Fruit fly (Drosophila melanogaster) whole organism, embryonic: ENCODE data around the gene Trm1.

Experiments used
- CG1024 ChIP-seq: fragments of 200-800 bp; sonication (Bioruptor generic); IDR thresholded peaks from 2 replicates; pipeline ENCODE4 v1.3.6; 2022; ENCODE audit warnings: missing biosample characterization, missing genetic modification characterization
- CG11456 ChIP-seq: fragments of 200-800 bp; sonication (Bioruptor generic); IDR thresholded peaks from 3 replicates; pipeline ENCODE4 v1.3.6; 2022; ENCODE audit warnings: missing biosample characterization, missing genetic modification characterization
- CG12155 ChIP-seq: fragments of 200-800 bp; sonication (Bioruptor generic); optimal IDR thresholded peaks from 3 replicates; lab custom pipeline; 2016; ENCODE audit warnings: missing biosample characterization, missing genetic modification characterization
- CG12769 ChIP-seq: fragments of 200-800 bp; sonication (Bioruptor generic); optimal IDR thresholded peaks from 2 replicates; lab custom pipeline; 2019; ENCODE audit warnings: missing biosample characterization, mild to moderate bottlenecking, missing genetic modification characterization, moderate library complexity
- CG13424 ChIP-seq: fragments of 200-800 bp; sonication (Bioruptor generic); optimal IDR thresholded peaks from 2 replicates; lab custom pipeline; 2019; ENCODE audit warnings: missing biosample characterization, mild to moderate bottlenecking, missing genetic modification characterization, moderate library complexity
- CG15269 ChIP-seq: fragments of 200-800 bp; sonication (Bioruptor generic); optimal IDR thresholded peaks from 2 replicates; lab custom pipeline; 2018; ENCODE audit warnings: missing biosample characterization, mild to moderate bottlenecking, missing genetic modification characterization, moderate library complexity
- CG1603 ChIP-seq: fragments of 200-800 bp; sonication (Bioruptor generic); optimal IDR thresholded peaks from 2 replicates; lab custom pipeline; 2019; ENCODE audit warnings: missing biosample characterization, mild to moderate bottlenecking, missing genetic modification characterization, moderate library complexity
- CG16815 ChIP-seq: fragments of 200-800 bp; sonication (Bioruptor generic); optimal IDR thresholded peaks from 3 replicates; lab custom pipeline; 2017; ENCODE audit warnings: missing biosample characterization, mild to moderate bottlenecking, missing genetic modification characterization
- CG17385 ChIP-seq: fragments of 200-800 bp; sonication (Bioruptor generic); optimal IDR thresholded peaks from 3 replicates; lab custom pipeline; 2018; ENCODE audit warnings: missing biosample characterization, mild to moderate bottlenecking, missing genetic modification characterization
- CG17568 ChIP-seq: fragments of 200-800 bp; sonication (Bioruptor generic); optimal IDR thresholded peaks from 2 replicates; lab custom pipeline; 2018; ENCODE audit warnings: missing biosample characterization, mild to moderate bottlenecking, missing genetic modification characterization, moderate library complexity
- CG17802 ChIP-seq: fragments of 200-800 bp; sonication (Bioruptor generic); optimal IDR thresholded peaks from 2 replicates; lab custom pipeline; 2018; ENCODE audit warnings: missing biosample characterization, mild to moderate bottlenecking, missing genetic modification characterization, moderate library complexity
- CG17912 ChIP-seq: fragments of 200-800 bp; sonication (Bioruptor generic); optimal IDR thresholded peaks from 2 replicates; lab custom pipeline; 2018; ENCODE audit warnings: missing biosample characterization, mild to moderate bottlenecking, missing genetic modification characterization
- CG1792 ChIP-seq: fragments of 200-800 bp; sonication (Bioruptor generic); optimal IDR thresholded peaks from 2 replicates; lab custom pipeline; 2016; ENCODE audit warnings: missing biosample characterization, missing genetic modification characterization
- CG2712 ChIP-seq: fragments of 200-800 bp; optimal IDR thresholded peaks from 3 replicates; lab custom pipeline; 2019; ENCODE audit warnings: missing biosample characterization, mild to moderate bottlenecking, missing genetic modification characterization, moderate library complexity
- CG31365 ChIP-seq: fragments of 200-800 bp; sonication (Bioruptor generic); optimal IDR thresholded peaks from 2 replicates; lab custom pipeline; 2018; ENCODE audit warnings: missing biosample characterization, mild to moderate bottlenecking, missing genetic modification characterization
- CG3281 ChIP-seq: fragments of 200-800 bp; sonication (Bioruptor generic); optimal IDR thresholded peaks from 3 replicates; lab custom pipeline; 2017; ENCODE audit warnings: missing biosample characterization, mild to moderate bottlenecking, missing genetic modification characterization
- CG4282 ChIP-seq: fragments of 200-800 bp; sonication (Bioruptor generic); optimal IDR thresholded peaks from 2 replicates; lab custom pipeline; 2016; ENCODE audit warnings: missing biosample characterization, missing genetic modification characterization
- CG4360 ChIP-seq: fragments of 200-800 bp; sonication (Bioruptor generic); IDR thresholded peaks from 2 replicates; pipeline ENCODE4 v1.3.6; 2022; ENCODE audit warnings: missing biosample characterization, missing genetic modification characterization
- CG6683 ChIP-seq: fragments of 200-800 bp; sonication (Bioruptor generic); optimal IDR thresholded peaks from 2 replicates; lab custom pipeline; 2017; ENCODE audit warnings: missing biosample characterization, mild to moderate bottlenecking, missing genetic modification characterization, missing genetic modification reagents
- CG8478 ChIP-seq: fragments of >200 bp; optimal IDR thresholded peaks from 2 replicates; lab custom pipeline; 2018
- CG8944 ChIP-seq: fragments of 200-800 bp; sonication (Bioruptor generic); optimal IDR thresholded peaks from 3 replicates; lab custom pipeline; 2016; ENCODE audit warnings: missing biosample characterization, missing genetic modification characterization
- CrebB ChIP-seq: fragments of 200-800 bp; sonication (Bioruptor generic); optimal IDR thresholded peaks from 3 replicates; lab custom pipeline; 2018; ENCODE audit warnings: missing biosample characterization, mild to moderate bottlenecking, missing genetic modification characterization
- Dek ChIP-seq: fragments of 200-800 bp; sonication (Bioruptor generic); optimal IDR thresholded peaks from 3 replicates; lab custom pipeline; 2019; ENCODE audit warnings: missing biosample characterization, mild to moderate bottlenecking, missing genetic modification characterization, moderate library complexity
- Dip3 ChIP-seq: fragments of 200-800 bp; sonication (Bioruptor generic); optimal IDR thresholded peaks from 3 replicates; lab custom pipeline; 2016; ENCODE audit warnings: missing biosample characterization, missing genetic modification characterization
- Elba2 ChIP-seq: fragments of 200-800 bp; sonication (Bioruptor generic); optimal IDR thresholded peaks from 3 replicates; lab custom pipeline; 2016; ENCODE audit warnings: missing biosample characterization, missing genetic modification characterization
- GATAe ChIP-seq: fragments of 200-800 bp; sonication (Bioruptor generic); conservative IDR thresholded peaks from 2 replicates; pipeline ENCODE4 v1.3.6; 2022; ENCODE audit warnings: missing biosample characterization, missing genetic modification characterization
- HLH54F ChIP-seq: fragments of 200-800 bp; sonication (Bioruptor generic); optimal IDR thresholded peaks from 3 replicates; lab custom pipeline; 2016; ENCODE audit warnings: missing biosample characterization, missing genetic modification characterization
- Meics ChIP-seq: fragments of 200-800 bp; sonication (Bioruptor generic); optimal IDR thresholded peaks from 2 replicates; lab custom pipeline; 2017; ENCODE audit warnings: missing biosample characterization, mild to moderate bottlenecking, missing genetic modification characterization
- Nf-YB ChIP-seq: fragments of 200-800 bp; sonication (Bioruptor generic); optimal IDR thresholded peaks from 3 replicates; lab custom pipeline; 2019; ENCODE audit warnings: missing biosample characterization, mild to moderate bottlenecking, missing genetic modification characterization, moderate library complexity
- Ptx1 ChIP-seq: fragments of 200-800 bp; sonication (Bioruptor generic); IDR thresholded peaks from 2 replicates; pipeline ENCODE4 v1.3.6; 2022; ENCODE audit warnings: missing biosample characterization, missing genetic modification characterization
- Sox102F ChIP-seq: fragments of 200-800 bp; sonication (Bioruptor generic); optimal IDR thresholded peaks from 2 replicates; lab custom pipeline; 2018; ENCODE audit warnings: missing biosample characterization, mild to moderate bottlenecking, missing genetic modification characterization, moderate library complexity
- Xrp1 ChIP-seq: fragments of 200-800 bp; sonication (Bioruptor generic); IDR thresholded peaks from 2 replicates; pipeline ENCODE4 v1.3.6; 2022; ENCODE audit warnings: missing biosample characterization, missing genetic modification characterization
- al ChIP-seq: fragments of 200-800 bp; sonication (Bioruptor generic); IDR thresholded peaks from 2 replicates; pipeline ENCODE4 v1.3.6; 2022; ENCODE audit warnings: missing biosample characterization, missing genetic modification characterization
- az2 ChIP-seq: fragments of 200-800 bp; sonication (Bioruptor generic); optimal IDR thresholded peaks from 3 replicates; lab custom pipeline; 2016; ENCODE audit warnings: missing biosample characterization, missing genetic modification characterization
- chinmo ChIP-seq: fragments of 200-800 bp; sonication (Bioruptor generic); IDR thresholded peaks from 4 replicates; pipeline ENCODE4 v1.3.6; 2022; ENCODE audit warnings: missing biosample characterization, missing genetic modification characterization; ENCODE audit not compliant: partially characterized antibody
- cwo ChIP-seq: fragments of 200-800 bp; sonication (Bioruptor generic); optimal IDR thresholded peaks from 3 replicates; lab custom pipeline; 2017; ENCODE audit warnings: missing biosample characterization, missing genetic modification characterization, mild to moderate bottlenecking, moderate library complexity, missing genetic modification reagents
- dati ChIP-seq: fragments of 200-800 bp; sonication (Bioruptor generic); IDR thresholded peaks from 2 replicates; pipeline ENCODE4 v1.3.6; 2022; ENCODE audit warnings: missing biosample characterization, missing genetic modification characterization
- fd64A ChIP-seq: fragments of 200-800 bp; sonication (Bioruptor generic); optimal IDR thresholded peaks from 3 replicates; lab custom pipeline; 2018; ENCODE audit warnings: missing biosample characterization, mild to moderate bottlenecking, missing genetic modification characterization
- gcm2 ChIP-seq: fragments of 200-800 bp; sonication (Bioruptor generic); optimal IDR thresholded peaks from 2 replicates; lab custom pipeline; 2016; ENCODE audit warnings: missing biosample characterization, missing genetic modification characterization
- grau ChIP-seq: fragments of 200-800 bp; optimal IDR thresholded peaks from 3 replicates; lab custom pipeline; 2019; ENCODE audit warnings: missing biosample characterization, mild to moderate bottlenecking, missing genetic modification characterization, moderate library complexity
- inv ChIP-seq: fragments of 200-800 bp; sonication (Bioruptor generic); IDR thresholded peaks from 2 replicates; pipeline ENCODE4 v1.3.6; 2022; ENCODE audit warnings: missing biosample characterization, missing genetic modification characterization; ENCODE audit not compliant: partially characterized antibody
- ken ChIP-seq: fragments of 200-800 bp; sonication (Bioruptor generic); IDR thresholded peaks from 3 replicates; pipeline ENCODE4 v1.3.6; 2022; ENCODE audit warnings: missing biosample characterization, missing genetic modification characterization
- klu ChIP-seq: fragments of 200-800 bp; sonication (Bioruptor generic); IDR thresholded peaks from 2 replicates; pipeline ENCODE4 v1.3.6; 2022; ENCODE audit warnings: missing biosample characterization, missing genetic modification characterization
- mirr ChIP-seq: fragments of 200-800 bp; sonication (Bioruptor generic); optimal IDR thresholded peaks from 3 replicates; lab custom pipeline; 2018; ENCODE audit warnings: missing biosample characterization, mild to moderate bottlenecking, missing genetic modification characterization
- sc ChIP-seq, 3 experiments: fragments of >200 bp in 2 of 3; fragments of 200-800 bp in 1 of 3; sonication (Bioruptor generic) in 1 of 3; optimal IDR thresholded peaks; 2 replicates in 2 of 3; 3 replicates in 1 of 3; lab custom pipeline; 2017; ENCODE audit warnings: mild to moderate bottlenecking in 1 of 3, missing biosample characterization in 1 of 3, missing genetic modification characterization in 1 of 3, missing genetic modification reagents in 1 of 3
- sisA ChIP-seq: fragments of 200-800 bp; sonication (Bioruptor generic); IDR thresholded peaks from 2 replicates; pipeline ENCODE4 v1.3.6; 2022; ENCODE audit warnings: missing biosample characterization, missing genetic modification characterization
- sqz ChIP-seq: fragments of 200-800 bp; sonication (Bioruptor generic); optimal IDR thresholded peaks from 3 replicates; lab custom pipeline; 2018; ENCODE audit warnings: missing biosample characterization, mild to moderate bottlenecking, missing genetic modification characterization
- trem ChIP-seq: fragments of 200-800 bp; optimal IDR thresholded peaks from 3 replicates; lab custom pipeline; 2019; ENCODE audit warnings: missing biosample characterization, mild to moderate bottlenecking, missing genetic modification characterization, moderate library complexity
- unpg ChIP-seq: fragments of 200-800 bp; sonication (Bioruptor generic); optimal IDR thresholded peaks from 3 replicates; lab custom pipeline; 2018; ENCODE audit warnings: missing biosample characterization, mild to moderate bottlenecking, missing genetic modification characterization, moderate library complexity
- wek ChIP-seq: fragments of 200-800 bp; sonication (Bioruptor generic); optimal IDR thresholded peaks from 3 replicates; lab custom pipeline; 2018; ENCODE audit warnings: missing biosample characterization, mild to moderate bottlenecking, missing genetic modification characterization, moderate library complexity
- zfh1 ChIP-seq: fragments of 200-800 bp; sonication (Bioruptor generic); IDR thresholded peaks from 3 replicates; pipeline ENCODE4 v1.3.6; 2022; ENCODE audit warnings: missing biosample characterization, missing genetic modification characterization

Gene Trm1

DNA sequence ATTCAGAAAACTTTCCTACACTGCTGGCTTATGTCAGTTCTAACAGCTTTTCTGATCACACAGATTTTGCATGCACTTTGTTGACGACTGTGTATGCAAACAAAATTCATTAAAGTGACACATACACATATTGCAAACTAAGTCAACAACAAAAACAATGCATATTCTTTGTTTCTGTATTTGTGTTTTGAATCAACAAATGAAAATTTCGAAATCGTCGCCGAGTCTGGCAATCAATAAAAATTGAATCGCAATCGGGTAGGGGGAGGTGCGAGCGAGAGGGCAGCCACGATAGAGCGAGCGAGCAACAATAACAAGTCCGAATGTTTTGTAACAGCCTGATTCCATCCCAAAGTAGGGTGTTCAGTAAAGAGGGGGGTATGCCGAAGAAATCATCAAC, 35.2 kb downstream of the Trm1 start (continued):
- TF ChIP-seq grau: peak; percentile 1
- TF ChIP-seq Dek: peak; percentile 40
- TF ChIP-seq CG3281 (GFP tag; lab: Kevin White, UChicago): peak; percentile 31
- TF ChIP-seq sisA (GFP tag; lab: Robert Waterston, UW): no peak
- no peak for TF ChIP-seq CG4282 (GFP tag; lab: Kevin White, UChicago)
- TF ChIP-seq CG8478 (lab: Kevin White, UChicago): no peak
- no peak for TF ChIP-seq CG11456 (GFP tag; lab: Robert Waterston, UW)
- peak; percentile 11 for TF ChIP-seq CG8944 (GFP tag; lab: Kevin White, UChicago)
- no peak for TF ChIP-seq Dip3 (GFP tag; lab: Kevin White, UChicago)
- TF ChIP-seq CG16815 (GFP tag; lab: Kevin White, UChicago): no peak
- no peak for TF ChIP-seq ken (GFP tag; lab: Robert Waterston, UW)
- TF ChIP-seq cwo (GFP tag; lab: Kevin White, UChicago): peak; percentile 48
- TF ChIP-seq CrebB (tag; lab: Kevin White, UChicago): peak; percentile 8
- no peak for TF ChIP-seq CG17912 (GFP tag; lab: Kevin White, UChicago)
- TF ChIP-seq GATAe (GFP tag; lab: Robert Waterston, UW): no peak
- peak; percentile 8 for TF ChIP-seq CG2712 (tag; lab: Kevin White, UChicago)
- TF ChIP-seq CG1603 (tag; lab: Kevin White, UChicago): peak; percentile 36
- TF ChIP-seq CG31365 (tag; lab: Kevin White, UChicago): peak; percentile 30
- peak; percentile 17 for TF ChIP-seq CG17385 (GFP tag; lab: Kevin White, UChicago)
- no peak for TF ChIP-seq HLH54F (GFP tag; lab: Kevin White, UChicago)
- peak; percentile 71 for TF ChIP-seq CG17568
- peak; percentile 63 for TF ChIP-seq fd64A
- TF ChIP-seq CG17802: no peak
- no peak for TF ChIP-seq CG12155 (GFP tag; lab: Kevin White, UChicago)
- no peak for TF ChIP-seq dati (GFP tag; lab: Robert Waterston, UW)
- TF ChIP-seq Sox102F: peak; percentile 27
- 0 out of 2 replicates have a peak, but pooled peaks have one; percentile 33 for TF ChIP-seq Ptx1 (GFP tag; lab: Robert Waterston, UW)
- TF ChIP-seq gcm2 (GFP tag; lab: Kevin White, UChicago): no peak
- no peak for TF ChIP-seq klu (GFP tag; lab: Robert Waterston, UW)
- TF ChIP-seq az2 (GFP tag; lab: Kevin White, UChicago): peak; percentile 18
- TF ChIP-seq wek (GFP tag; lab: Kevin White, UChicago): peak; percentile 69
- TF ChIP-seq mirr (GFP tag; lab: Kevin White, UChicago): peak; percentile 53
- peak; percentile 13 for TF ChIP-seq Xrp1 (GFP tag; lab: Robert Waterston, UW)
- TF ChIP-seq trem (tag; lab: Kevin White, UChicago): no peak
- TF ChIP-seq al (GFP tag; lab: Robert Waterston, UW): no peak
- 0 out of 2 replicates have a peak, but pooled peaks have one; percentile 3 for TF ChIP-seq CG1024
- TF ChIP-seq CG6683 (GFP tag; lab: Kevin White, UChicago): peak; percentile 3
- peak; percentile 31 for TF ChIP-seq CG13424 (tag; lab: Kevin White, UChicago)
- TF ChIP-seq sc (optimal IDR thresholded peaks at IDR 0.05; lab: Kevin White, UChicago): no peak
- no peak for TF ChIP-seq sc (GFP tag; optimal IDR thresholded peaks at IDR 0.05; lab: Kevin White, UChicago)
- TF ChIP-seq Elba2 (GFP tag; lab: Kevin White, UChicago): no peak
- peak; percentile 28 for TF ChIP-seq CG12769
- TF ChIP-seq unpg: peak; percentile 19
- TF ChIP-seq CG15269: peak; percentile 10
- TF ChIP-seq Nf-YB (GFP tag; lab: Kevin White, UChicago): no peak
- TF ChIP-seq inv: no peak
- TF ChIP-seq sqz (GFP tag; lab: Kevin White, UChicago): peak; percentile 13
- TF ChIP-seq zfh1: no peak
- TF ChIP-seq CG4360 (GFP tag; lab: Robert Waterston, UW): no peak
- TF ChIP-seq Meics (GFP tag; lab: Kevin White, UChicago): peak; percentile 20
- TF ChIP-seq CG1792 (GFP tag; lab: Kevin White, UChicago): peak; percentile 16
- 0 out of 4 replicates have a peak, but pooled peaks have one; percentile 68 for TF ChIP-seq chinmo (GFP tag; lab: Robert Waterston, UW)
